Worm (Caenorhabditis elegans) whole organism, L4 larva: Measurements from ENCODE around the gene Y57G11C.5.
"Not testable (repeated sequence)": the region's sequence is repeated elsewhere in the genome, so short reads cannot be mapped to it uniquely, and the experiment has no call there.

Experiments
- F49E8.2 ChIP-seq: sonication (generic microtip); optimal IDR thresholded peaks from 2 replicates; lab custom pipeline; 2016; ENCODE audit warnings: missing compliant biosample characterization, mild to moderate bottlenecking, missing genetic modification characterization, borderline replicate concordance
- ZK337.2 ChIP-seq: fragments of 200-800 bp; sonication (Bioruptor generic); IDR thresholded peaks from 2 replicates; pipeline ENCODE4 v1.3.6; 2022; ENCODE audit warnings: missing genetic modification reagents, missing genetic modification characterization, missing compliant biosample characterization
- aha-1 ChIP-seq: fragments of 150-350 bp; peaks from one replicate; lab custom pipeline; 2014; ENCODE audit warnings: missing biosample characterization, missing genetic modification characterization
- ceh-28 ChIP-seq: fragments of 150-350 bp; optimal IDR thresholded peaks from 2 replicates; lab custom pipeline; 2014; ENCODE audit warnings: missing biosample characterization, missing genetic modification reagents, missing genetic modification characterization
- ceh-62 ChIP-seq: sonication (generic microtip); optimal IDR thresholded peaks from 2 replicates; lab custom pipeline; 2017; ENCODE audit warnings: missing biosample characterization, missing genetic modification characterization
- ceh-82 ChIP-seq: sonication (generic microtip); optimal IDR thresholded peaks from 2 replicates; lab custom pipeline; 2017; ENCODE audit warnings: missing biosample characterization, missing genetic modification characterization
- ces-1 ChIP-seq: fragments of 150-350 bp; sonication (generic microtip); optimal IDR thresholded peaks from 4 replicates; lab custom pipeline; 2014; ENCODE audit warnings: missing biosample characterization, missing genetic modification reagents, missing genetic modification characterization
- dmd-6 ChIP-seq: fragments of 200-800 bp; sonication (Bioruptor generic); IDR thresholded peaks from 2 replicates; pipeline ENCODE4 v1.3.6; 2022; ENCODE audit warnings: missing genetic modification reagents, missing genetic modification characterization, missing compliant biosample characterization
- dmd-8 ChIP-seq: fragments of 200-800 bp; sonication (Bioruptor generic); IDR thresholded peaks from 2 replicates; pipeline ENCODE4 v1.3.6; 2022; ENCODE audit warnings: missing genetic modification characterization, missing compliant biosample characterization
- dpl-1 ChIP-seq: fragments of 150-350 bp; optimal IDR thresholded peaks from 2 replicates; lab custom pipeline; 2014; ENCODE audit warnings: missing biosample characterization, missing genetic modification reagents, missing genetic modification characterization
- egl-43 ChIP-seq: fragments of 200-800 bp; sonication (Bioruptor generic); IDR thresholded peaks from 2 replicates; pipeline ENCODE4 v1.3.6; 2022; ENCODE audit warnings: missing genetic modification reagents, missing genetic modification characterization, missing compliant biosample characterization
- hlh-11 ChIP-seq: fragments of 200-800 bp; sonication (Bioruptor generic); optimal IDR thresholded peaks from 2 replicates; lab custom pipeline; 2018; ENCODE audit warnings: mild to moderate bottlenecking, missing genetic modification characterization, missing compliant biosample characterization
- jun-1 ChIP-seq: fragments of 150-350 bp; optimal IDR thresholded peaks from 2 replicates; lab custom pipeline; 2014; ENCODE audit warnings: missing biosample characterization, missing genetic modification reagents, missing genetic modification characterization
- lim-7 ChIP-seq: fragments of 200-800 bp; sonication (Bioruptor generic); IDR thresholded peaks from 2 replicates; pipeline ENCODE4 v1.3.6; 2022; ENCODE audit warnings: missing genetic modification characterization, missing compliant biosample characterization
- lin-15B ChIP-seq: fragments of 150-350 bp; sonication (generic microtip); optimal IDR thresholded peaks from 3 replicates; lab custom pipeline; 2014; ENCODE audit warnings: missing biosample characterization, missing genetic modification characterization
- lir-3 ChIP-seq: sonication (generic microtip); optimal IDR thresholded peaks from 2 replicates; lab custom pipeline; 2016; ENCODE audit warnings: mild to moderate bottlenecking, missing genetic modification characterization, missing compliant biosample characterization
- lsy-2 ChIP-seq, 2 experiments: fragments of 150-350 bp in 1 of 2; sonication (generic microtip) in 1 of 2; optimal IDR thresholded peaks; 2 replicates each; lab custom pipeline; 2014 to 2017; ENCODE audit warnings: missing biosample characterization in 2 of 2, missing genetic modification characterization in 2 of 2
- mdt-29 ChIP-seq: fragments of 200-800 bp; sonication (Bioruptor generic); IDR thresholded peaks from 2 replicates; pipeline ENCODE4 v1.3.6; 2022; ENCODE audit warnings: missing genetic modification reagents, missing genetic modification characterization, missing compliant biosample characterization
- mes-2 ChIP-seq: sonication (generic microtip); optimal IDR thresholded peaks from 2 replicates; lab custom pipeline; 2016; ENCODE audit warnings: missing genotype, mild to moderate bottlenecking, missing genetic modification characterization, missing compliant biosample characterization; ENCODE audit not compliant: poor library complexity, severe bottlenecking
- nhr-11 ChIP-seq: fragments of 150-350 bp; optimal IDR thresholded peaks from 2 replicates; lab custom pipeline; 2014; ENCODE audit warnings: missing biosample characterization, missing genetic modification characterization
- nhr-111 ChIP-seq: fragments of 200-800 bp; sonication (Bioruptor generic); optimal IDR thresholded peaks from 2 replicates; lab custom pipeline; 2018; ENCODE audit warnings: mild to moderate bottlenecking, missing genetic modification characterization, missing compliant biosample characterization
- nhr-237 ChIP-seq: sonication (generic microtip); optimal IDR thresholded peaks from 2 replicates; lab custom pipeline; 2017; ENCODE audit warnings: missing biosample characterization, missing genetic modification characterization
- set-16 ChIP-seq: fragments of 200-800 bp; sonication (Bioruptor generic); IDR thresholded peaks from 2 replicates; pipeline ENCODE4 v1.3.6; 2022; ENCODE audit warnings: missing genetic modification reagents, missing genetic modification characterization, missing compliant biosample characterization
- snpc-1.2 ChIP-seq: fragments of 200-800 bp; sonication (Bioruptor generic); IDR thresholded peaks from 2 replicates; pipeline ENCODE4 v1.3.6; 2022; ENCODE audit warnings: missing genetic modification reagents, missing genetic modification characterization, missing compliant biosample characterization
- snpc-4 ChIP-seq: fragments of 150-350 bp; optimal IDR thresholded peaks from 2 replicates; lab custom pipeline; 2014; ENCODE audit warnings: missing biosample characterization, missing genetic modification characterization
- tag-97 ChIP-seq: fragments of 200-800 bp; sonication (Bioruptor generic); IDR thresholded peaks from 2 replicates; pipeline ENCODE4 v1.3.6; 2022; ENCODE audit warnings: missing genetic modification characterization, missing compliant biosample characterization
- tra-1 ChIP-seq: fragments of 200-800 bp; sonication (Bioruptor generic); IDR thresholded peaks from 2 replicates; pipeline ENCODE4 v1.3.6; 2022; ENCODE audit warnings: missing genetic modification reagents, missing genetic modification characterization, missing compliant biosample characterization
- zfp-2 ChIP-seq: sonication (generic microtip); optimal IDR thresholded peaks from 2 replicates; lab custom pipeline; 2016; ENCODE audit warnings: mild to moderate bottlenecking, missing genetic modification characterization, missing compliant biosample characterization
- zip-2 ChIP-seq: fragments of 150-350 bp; optimal IDR thresholded peaks from 2 replicates; lab custom pipeline; 2014; ENCODE audit warnings: missing biosample characterization, missing genetic modification characterization
- ztf-11 ChIP-seq: fragments of 150-350 bp; optimal IDR thresholded peaks from 2 replicates; lab custom pipeline; 2014; ENCODE audit warnings: missing biosample characterization, missing genetic modification characterization
- ztf-7 ChIP-seq: fragments of 150-350 bp; optimal IDR thresholded peaks from 2 replicates; lab custom pipeline; 2014; ENCODE audit warnings: missing biosample characterization, missing genetic modification characterization

Gene Y57G11C.5

DNA sequence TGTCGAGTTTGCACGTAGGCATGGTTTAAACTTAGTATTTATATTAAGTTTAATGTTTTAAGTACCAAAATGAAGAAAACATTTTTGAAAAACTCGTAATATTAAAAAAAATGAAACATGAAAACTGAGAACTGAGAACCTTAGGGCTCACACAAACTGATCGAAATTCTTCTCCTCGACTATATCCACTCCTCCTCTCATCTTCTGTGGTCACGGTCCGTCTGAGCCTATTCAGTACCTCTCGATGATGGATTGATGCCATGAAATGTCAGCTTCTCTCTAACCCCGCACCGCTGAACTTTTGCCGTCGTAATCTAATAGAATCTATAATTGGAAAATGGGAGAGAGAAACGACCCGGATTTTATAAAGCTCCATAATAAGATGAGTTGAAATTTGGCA, 19.2 kb upstream of the Y57G11C.5 start, which contains the start of gene nlp-56:
TSS of gene nlp-56 (minus strand) at position 257 of the 400 bp plus-strand sequence.
- TF ChIP-seq aha-1 (tag; lab: Kevin White, UChicago) (peak; percentile 93), dmd-8 (no peak)

ce11 chrIV:14782211-14782610, 17.0 kb upstream of the Y57G11C.5 start, which contains the start of gene Y57G11C.1130:
TSS of gene Y57G11C.1130 (plus strand) at chrIV:14782511.
- TF ChIP-seq set-16 (GFP tag; lab: Robert Waterston, UW) (no peak), mes-2 (tag; lab: Kevin White, UChicago) (no peak), ceh-62 (no peak), lim-7 (no peak), tra-1 (no peak)

ce11 chrIV:14781537-14781936, 16.3 kb upstream of the Y57G11C.5 start, which contains the start of gene Y57G11C.8:
TSS of gene Y57G11C.8 (plus strand) at chrIV:14781837.
- TF ChIP-seq ces-1 (GFP tag; lab: Kevin White, UChicago) (no peak), hlh-11 (no peak), mdt-29 (GFP tag; lab: Robert Waterston, UW) (no peak), lsy-2 (tag; optimal IDR thresholded peaks at IDR 0.05; lab: Kevin White, UChicago) (no peak), ceh-28 (tag; lab: Kevin White, UChicago) (no peak), ceh-82 (tag; lab: Kevin White, UChicago) (no peak), ztf-11 (tag; lab: Kevin White, UChicago) (no peak), nhr-111 (no peak), snpc-4 (tag; lab: Kevin White, UChicago) (no peak)

ce11 chrIV:14780566-14780965, 15.3 kb upstream of the Y57G11C.5 start:
- peak; percentile 66 for TF ChIP-seq F49E8.2 (tag; lab: Kevin White, UChicago)

DNA sequence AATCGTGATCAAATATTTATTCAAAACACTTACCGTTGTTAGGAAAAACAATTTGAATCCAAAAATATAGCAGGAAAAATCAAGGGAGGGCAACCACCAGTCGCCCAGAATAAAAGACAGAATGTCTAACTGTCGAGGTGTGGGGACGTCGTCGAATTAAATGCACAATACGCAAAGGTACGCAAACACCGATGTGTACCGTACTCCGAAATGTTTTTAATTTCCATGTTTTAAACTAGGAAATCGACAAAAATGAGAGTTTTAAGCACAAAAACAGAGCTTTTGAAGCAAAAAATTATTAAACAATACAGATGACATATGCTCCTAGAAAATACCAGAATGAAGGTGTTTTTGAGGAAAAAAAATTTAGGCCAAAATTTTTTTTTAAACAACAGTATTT, 9.2 kb upstream of the Y57G11C.5 start, which contains the start of gene Y57G11C.51:
TSS of gene Y57G11C.51 (minus strand) at position 101 of the 400 bp plus-strand sequence.
- not testable (repeated sequence) for TF ChIP-seq ZK337.2 (GFP tag; lab: Robert Waterston, UW); nhr-237; ztf-7 (tag; lab: Kevin White, UChicago)

- TF ChIP-seq dpl-1 (GFP tag; lab: Kevin White, UChicago) (no peak), set-16 (GFP tag; lab: Robert Waterston, UW) (peak; percentile 79), jun-1 (no peak), lir-3 (tag; lab: Kevin White, UChicago) (no peak), lin-15B (no peak), nhr-11 (no peak), tag-97 (GFP tag; lab: Robert Waterston, UW) (no peak), snpc-1.2 (0 out of 2 replicates have a peak, but pooled peaks have one; percentile 26), zip-2 (tag; lab: Kevin White, UChicago) (no peak), egl-43 (GFP tag; lab: Robert Waterston, UW) (no peak), dmd-6 (GFP tag; lab: Robert Waterston, UW) (no peak), zfp-2 (tag; lab: Kevin White, UChicago) (no peak)
These were observed 8.2 kb upstream of the Y57G11C.5 start, which contains the start of gene Y57G11C.36 for ce11 chrIV:14773280-14774071. TSS of gene Y57G11C.36 (minus strand) at chrIV:14773781.
